Worm (Caenorhabditis elegans): ENCODE data around the gene cdh-3.
"Not testable (repeated sequence)": the region's sequence is repeated elsewhere in the genome, so short reads cannot be mapped to it uniquely, and the experiment has no call there.

DNA sequence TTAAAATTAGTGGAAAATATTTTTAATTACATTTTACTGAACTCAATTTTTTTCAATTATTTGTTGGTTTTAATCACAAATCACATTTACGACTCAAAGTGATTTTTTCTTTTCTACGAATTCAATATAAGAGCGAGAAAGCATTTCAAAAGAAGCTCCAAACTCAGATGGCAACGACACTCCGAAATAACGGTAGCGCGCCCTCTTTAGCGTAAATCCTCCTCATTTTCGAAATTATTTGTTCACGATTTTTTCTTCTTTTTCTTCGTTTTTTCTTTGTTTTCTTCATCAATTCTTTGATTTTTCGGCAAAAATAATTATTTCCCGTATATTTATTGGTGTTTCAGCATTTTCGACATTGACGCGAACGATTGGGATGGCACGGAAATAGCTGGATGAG lies 39.1 kb downstream of the cdh-3 start:
- not testable (repeated sequence) for TF ChIP-seq unc-130 (GFP tag; optimal IDR thresholded peaks at IDR 0.05); jun-1 (tag; optimal IDR thresholded peaks at IDR 0.05); ZK546.5 (tag; optimal IDR thresholded peaks at IDR 0.05); nhr-11 (tag; optimal IDR thresholded peaks at IDR 0.05); lsy-2 (tag; optimal IDR thresholded peaks at IDR 0.05); snpc-4 (tag; optimal IDR thresholded peaks at IDR 0.05); egl-43 (GFP tag; IDR thresholded peaks at IDR 0.05); ceh-82 (tag; optimal IDR thresholded peaks at IDR 0.05); ztf-11 (tag; optimal IDR thresholded peaks at IDR 0.05); ces-1 (GFP tag; optimal IDR thresholded peaks at IDR 0.05); nhr-25 (tag; optimal IDR thresholded peaks at IDR 0.05; ENCODE audit: borderline replicate concordance, insufficient read depth); nhr-41 (GFP tag; IDR thresholded peaks at IDR 0.05)
